Worm (Caenorhabditis elegans) whole organism, L3 larva: ENCODE data around the gene nspc-7.
"Not testable (repeated sequence)": the region's sequence is repeated elsewhere in the genome, so short reads cannot be mapped to it uniquely, and the experiment has no call there.

Source experiments
- ZK546.5 ChIP-seq: sonication (generic microtip); optimal IDR thresholded peaks from 2 replicates; lab custom pipeline; 2017; ENCODE audit warnings: missing biosample characterization, missing genetic modification characterization
- ama-1 ChIP-seq: fragments of 150-350 bp; optimal IDR thresholded peaks from 2 replicates; lab custom pipeline; 2018
- ceh-28 ChIP-seq: fragments of 150-350 bp; optimal IDR thresholded peaks from 2 replicates; lab custom pipeline; 2014; ENCODE audit warnings: missing biosample characterization, missing genetic modification reagents, missing genetic modification characterization
- ceh-82 ChIP-seq: fragments of 150-350 bp; optimal IDR thresholded peaks from 2 replicates; lab custom pipeline; 2014; ENCODE audit warnings: missing biosample characterization, missing genetic modification characterization
- ceh-9 ChIP-seq: sonication (generic microtip); optimal IDR thresholded peaks from 2 replicates; lab custom pipeline; 2018; ENCODE audit warnings: missing biosample characterization, missing genetic modification characterization
- daf-12 ChIP-seq: fragments of 150-350 bp; optimal IDR thresholded peaks from 2 replicates; lab custom pipeline; 2014; ENCODE audit warnings: missing biosample characterization, missing genetic modification reagents, missing genetic modification characterization
- egl-27 ChIP-seq: sonication (generic microtip); optimal IDR thresholded peaks from 4 replicates; lab custom pipeline; 2017; ENCODE audit warnings: missing biosample characterization, missing genetic modification reagents, missing genetic modification characterization
- egl-5 ChIP-seq: fragments of 150-350 bp; optimal IDR thresholded peaks from 2 replicates; lab custom pipeline; 2017; ENCODE audit warnings: missing biosample characterization, missing genetic modification reagents, missing genetic modification characterization, inconsistent platforms
- elt-1 ChIP-seq: fragments of 150-350 bp; optimal IDR thresholded peaks from 2 replicates; lab custom pipeline; 2014; ENCODE audit warnings: missing biosample characterization, missing genetic modification characterization
- elt-2 ChIP-seq: sonication (generic microtip); optimal IDR thresholded peaks from 2 replicates; lab custom pipeline; 2016; ENCODE audit warnings: missing genetic modification reagents, mild to moderate bottlenecking, missing genetic modification characterization, missing compliant biosample characterization
- elt-3 ChIP-seq, 3 experiments: fragments of 150-350 bp in 1 of 3; sonication (generic microtip) in 2 of 3; optimal IDR thresholded peaks; 2 replicates in 2 of 3; 4 replicates in 1 of 3; lab custom pipeline; 2014 to 2017; ENCODE audit warnings: missing biosample characterization in 3 of 3, missing genetic modification characterization in 3 of 3
- eor-1 ChIP-seq, 2 experiments: fragments of 150-350 bp; optimal IDR thresholded peaks; 2 replicates each; lab custom pipeline; 2014 to 2018; ENCODE audit warnings: missing biosample characterization in 2 of 2, missing genetic modification characterization in 2 of 2
- fkh-10 ChIP-seq: sonication (generic microtip); optimal IDR thresholded peaks from 2 replicates; lab custom pipeline; 2017; ENCODE audit warnings: missing biosample characterization, missing genetic modification reagents, missing genetic modification characterization
- fkh-2 ChIP-seq: fragments of 150-350 bp; optimal IDR thresholded peaks from 2 replicates; lab custom pipeline; 2014; ENCODE audit warnings: missing biosample characterization, missing genetic modification reagents, missing genetic modification characterization
- fos-1 ChIP-seq: fragments of 150-350 bp; optimal IDR thresholded peaks from 2 replicates; lab custom pipeline; 2014; ENCODE audit warnings: missing biosample characterization, missing genetic modification characterization
- hmg-11 ChIP-seq: sonication (generic microtip); optimal IDR thresholded peaks from 2 replicates; lab custom pipeline; 2016; ENCODE audit warnings: missing genetic modification characterization, missing compliant biosample characterization
- jun-1 ChIP-seq: fragments of 150-350 bp; optimal IDR thresholded peaks from 2 replicates; lab custom pipeline; 2014; ENCODE audit warnings: missing biosample characterization, missing genetic modification reagents, missing genetic modification characterization
- lin-15B ChIP-seq: fragments of 150-350 bp; optimal IDR thresholded peaks from 2 replicates; lab custom pipeline; 2014; ENCODE audit warnings: missing biosample characterization, missing genetic modification characterization
- lin-39 ChIP-seq: fragments of 150-350 bp; optimal IDR thresholded peaks from 2 replicates; lab custom pipeline; 2018; ENCODE audit warnings: missing biosample characterization, missing genetic modification reagents, missing genetic modification characterization
- mdl-1 ChIP-seq: fragments of 150-350 bp; optimal IDR thresholded peaks from 2 replicates; lab custom pipeline; 2014; ENCODE audit warnings: missing biosample characterization, missing genetic modification characterization
- mml-1 ChIP-seq: fragments of 150-350 bp; sonication (generic microtip); optimal IDR thresholded peaks from 3 replicates; lab custom pipeline; 2014; ENCODE audit warnings: missing biosample characterization, missing genetic modification characterization
- nhr-11 ChIP-seq: fragments of 150-350 bp; optimal IDR thresholded peaks from 2 replicates; lab custom pipeline; 2014; ENCODE audit warnings: missing biosample characterization, missing genetic modification characterization
- nhr-12 ChIP-seq: fragments of 150-350 bp; optimal IDR thresholded peaks from 2 replicates; lab custom pipeline; 2014; ENCODE audit warnings: missing biosample characterization, missing genetic modification characterization
- nhr-23 ChIP-seq: fragments of 150-350 bp; optimal IDR thresholded peaks from 2 replicates; lab custom pipeline; 2014; ENCODE audit warnings: missing biosample characterization, missing genetic modification reagents, missing genetic modification characterization
- nhr-25 ChIP-seq: sonication (generic microtip); optimal IDR thresholded peaks from 2 replicates; lab custom pipeline; 2017; ENCODE audit warnings: missing biosample characterization, missing genetic modification characterization
- nhr-28 ChIP-seq: fragments of 150-350 bp; optimal IDR thresholded peaks from 2 replicates; lab custom pipeline; 2014; ENCODE audit warnings: missing biosample characterization, missing genetic modification characterization
- nhr-43 ChIP-seq: sonication (generic microtip); optimal IDR thresholded peaks from 2 replicates; lab custom pipeline; 2016; ENCODE audit warnings: mild to moderate bottlenecking, missing genetic modification characterization, missing compliant biosample characterization; ENCODE audit not compliant: poor library complexity, severe bottlenecking
- nhr-67 ChIP-seq: fragments of 150-350 bp; optimal IDR thresholded peaks from 2 replicates; lab custom pipeline; 2014; ENCODE audit warnings: missing biosample characterization, missing genetic modification characterization
- nhr-76 ChIP-seq: fragments of 150-350 bp; sonication (generic microtip); optimal IDR thresholded peaks from 5 replicates; lab custom pipeline; 2014; ENCODE audit warnings: missing biosample characterization, missing genetic modification characterization
- pha-4 ChIP-seq: fragments of 150-350 bp; optimal IDR thresholded peaks from 2 replicates; lab custom pipeline; 2014; ENCODE audit warnings: missing biosample characterization, missing genetic modification reagents, missing genetic modification characterization
- pqm-1 ChIP-seq: fragments of 150-350 bp; optimal IDR thresholded peaks from 2 replicates; lab custom pipeline; 2017; ENCODE audit warnings: missing biosample characterization, missing genetic modification characterization, inconsistent platforms
- sea-2 ChIP-seq: fragments of 150-350 bp; sonication (generic microtip); optimal IDR thresholded peaks from 4 replicates; lab custom pipeline; 2014; ENCODE audit warnings: missing biosample characterization, missing genetic modification reagents, missing genetic modification characterization
- skn-1 ChIP-seq: fragments of 150-350 bp; optimal IDR thresholded peaks from 2 replicates; lab custom pipeline; 2014; ENCODE audit warnings: missing biosample characterization, missing genetic modification characterization
- snpc-4 ChIP-seq: fragments of 150-350 bp; optimal IDR thresholded peaks from 2 replicates; lab custom pipeline; 2014; ENCODE audit warnings: missing biosample characterization, missing genetic modification characterization
- tbx-2 ChIP-seq: sonication (generic microtip); optimal IDR thresholded peaks from 2 replicates; lab custom pipeline; 2016; ENCODE audit warnings: mild to moderate bottlenecking, missing genetic modification characterization, missing compliant biosample characterization
- unc-39 ChIP-seq: sonication (generic microtip); optimal IDR thresholded peaks from 4 replicates; lab custom pipeline; 2017; ENCODE audit warnings: missing biosample characterization, missing genetic modification characterization
- unc-62 ChIP-seq: fragments of 150-350 bp; sonication (generic microtip); optimal IDR thresholded peaks from 4 replicates; lab custom pipeline; 2014; ENCODE audit warnings: missing biosample characterization, missing genetic modification reagents, missing genetic modification characterization
- zag-1 ChIP-seq: fragments of 150-350 bp; optimal IDR thresholded peaks from 2 replicates; lab custom pipeline; 2014; ENCODE audit warnings: missing biosample characterization, missing genetic modification characterization
- ztf-11 ChIP-seq: fragments of 150-350 bp; optimal IDR thresholded peaks from 2 replicates; lab custom pipeline; 2014; ENCODE audit warnings: missing biosample characterization, missing genetic modification characterization

The nspc-7 gene

DNA sequence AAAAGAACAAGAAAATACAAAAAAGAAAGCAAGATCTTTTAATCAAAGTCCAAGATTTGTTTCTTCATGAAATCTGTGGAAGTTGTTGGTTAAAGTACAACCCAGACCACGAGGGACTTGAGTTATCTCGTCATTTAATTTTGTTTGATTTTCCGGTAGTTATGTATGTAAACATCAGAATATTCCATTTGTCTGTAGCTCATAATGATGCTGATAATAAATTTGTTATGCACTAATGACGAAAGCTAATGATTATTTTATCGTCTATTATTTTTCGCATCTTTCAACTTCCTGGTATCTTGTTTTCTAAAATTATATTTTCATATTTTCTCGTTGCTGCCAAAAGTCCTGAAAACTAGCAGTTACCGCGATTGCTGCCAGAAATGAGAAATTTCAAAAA lies 18.7 kb upstream of the nspc-7 start:
- TF ChIP-seq lin-15B (tag; lab: Kevin White, UChicago) (no peak), unc-62 (GFP tag; lab: Kevin White, UChicago) (no peak)

DNA sequence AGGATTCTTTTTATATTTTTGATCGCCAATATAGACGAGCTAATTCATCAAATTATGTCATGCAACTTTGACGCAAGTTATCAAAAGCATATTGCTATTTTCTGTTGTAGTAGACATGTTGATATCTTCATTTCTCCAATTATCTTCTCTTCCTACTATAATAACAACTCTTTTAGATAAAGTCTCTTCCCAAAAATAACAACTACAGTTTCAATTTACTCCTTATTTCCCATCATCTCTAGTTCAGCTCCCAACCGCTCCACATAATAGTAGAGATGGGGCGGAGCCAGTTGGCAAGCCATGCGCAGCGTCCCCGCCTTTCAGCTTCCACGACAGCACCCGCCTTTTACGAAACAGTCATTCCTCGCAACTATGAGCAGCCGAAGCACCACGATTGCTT lies 13.7 kb upstream of the nspc-7 start, which contains the start of gene flp-5:
Gene flp-5 (plus strand): TSS at position 301 of the 400 bp plus-strand sequence.
- TF ChIP-seq egl-27 (tag; lab: Kevin White, UChicago) (no peak), ZK546.5 (tag; lab: Kevin White, UChicago) (no peak), unc-39 (tag; lab: Kevin White, UChicago) (no peak)

DNA sequence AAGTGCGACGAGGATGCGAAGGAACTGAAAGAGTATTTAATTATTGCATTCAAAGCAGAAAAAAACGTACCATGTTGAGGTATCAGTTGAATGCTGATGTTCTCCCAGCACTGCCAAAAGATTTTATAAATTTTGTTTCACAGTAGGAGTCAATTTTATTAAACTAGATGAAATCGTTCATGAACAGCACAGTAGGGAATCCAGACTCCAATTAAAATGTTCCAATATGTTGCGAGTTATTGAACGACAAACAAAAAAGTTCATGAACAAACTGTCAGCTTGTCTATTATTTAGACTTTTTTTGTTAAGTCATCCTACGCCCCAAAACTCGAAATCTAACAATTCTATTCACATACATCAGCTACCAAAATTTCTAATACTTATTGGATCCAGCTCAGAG lies 6.7 kb upstream of the nspc-7 start, which contains the start of gene nspc-1:
Gene nspc-1 (minus strand): TSS at position 101 of the 400 bp plus-strand sequence.
- not testable (repeated sequence) for TF ChIP-seq ZK546.5, jun-1, nhr-67 (tag; lab: Kevin White, UChicago)

DNA sequence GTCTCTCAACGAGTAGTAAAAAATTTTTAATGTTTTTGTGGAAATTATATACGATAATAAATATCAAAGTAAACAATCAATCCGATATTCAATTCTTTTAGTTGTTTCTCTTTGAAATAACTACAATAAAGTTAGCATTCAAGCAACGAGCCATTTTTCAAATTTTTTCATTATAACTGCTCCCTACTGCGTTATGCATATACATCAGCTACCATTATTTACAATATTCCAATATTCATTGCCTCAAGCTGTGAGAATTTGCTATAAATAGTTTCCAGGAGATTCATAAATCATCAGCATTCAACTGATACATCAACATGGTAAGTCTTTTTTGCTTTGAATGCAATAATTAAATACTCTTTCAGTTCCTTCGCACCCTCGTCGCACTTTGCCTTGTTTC lies 4.9 kb upstream of the nspc-7 start, which contains the start of gene nspc-3:
Gene nspc-3 (plus strand): TSS at position 301 of the 400 bp plus-strand sequence.
- TF ChIP-seq ama-1 = no peak
- TF ChIP-seq fkh-10 (GFP tag; lab: Kevin White, UChicago) = no peak
- no peak for TF ChIP-seq ceh-9 (tag; lab: Kevin White, UChicago)
- TF ChIP-seq fkh-2 (tag; lab: Kevin White, UChicago) = no peak
- no peak for TF ChIP-seq nhr-23 (tag; lab: Kevin White, UChicago)
- no peak for TF ChIP-seq unc-39 (tag; lab: Kevin White, UChicago)
- no peak for TF ChIP-seq elt-3 (tag; optimal IDR thresholded peaks at IDR 0.05; lab: Kevin White, UChicago)
- no peak for TF ChIP-seq snpc-4 (tag; lab: Kevin White, UChicago)
- TF ChIP-seq mdl-1 (tag; lab: Kevin White, UChicago) = no peak

- TF ChIP-seq nhr-25, pha-4, tbx-2 (tag; lab: Kevin White, UChicago): not testable (repeated sequence)
These were observed 3.3 kb upstream of the nspc-7 start, which contains the start of the genes nspc-4 and nspc-5 for ce11 chrX:8538262-8538776. Gene nspc-4 (minus strand): TSS chrX:8538362. Gene nspc-5 (plus strand): TSS chrX:8538726.

DNA sequence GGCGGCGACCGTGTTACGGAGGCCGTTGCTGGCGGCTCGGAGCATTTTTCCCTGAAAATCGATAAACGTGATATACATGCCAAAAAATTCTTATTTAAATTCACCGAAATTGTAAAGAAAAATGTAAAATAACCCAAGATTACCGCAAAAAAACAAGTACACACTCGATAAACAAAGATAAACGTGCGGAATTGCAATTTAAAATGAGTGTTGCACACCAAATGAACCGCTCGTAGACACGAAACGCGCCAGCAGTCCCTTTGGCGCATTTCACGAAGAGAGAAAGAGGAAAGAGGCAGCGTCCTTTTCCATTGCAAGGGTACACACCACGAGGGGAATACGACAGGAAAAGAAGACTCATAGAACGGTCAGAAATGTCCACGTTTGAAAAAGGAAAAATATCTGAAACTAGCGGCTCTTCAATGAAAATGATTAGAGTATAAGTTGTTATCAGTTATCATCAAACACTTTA lies 4.3 kb downstream of the nspc-7 start, which contains the start of gene sdha-1:
Gene sdha-1 (minus strand): TSS at position 51 of the 472 bp plus-strand sequence.
- no peak for TF ChIP-seq nhr-76 (tag; lab: Kevin White, UChicago)
- TF ChIP-seq zag-1 = no peak
- no peak for TF ChIP-seq daf-12
- TF ChIP-seq nhr-12 (tag; lab: Kevin White, UChicago) = no peak
- TF ChIP-seq unc-62 (GFP tag; lab: Kevin White, UChicago) = no peak
- TF ChIP-seq ZK546.5 (tag; lab: Kevin White, UChicago) = no peak
- peak; percentile 65 for TF ChIP-seq ceh-28
- TF ChIP-seq elt-1 (tag; lab: Kevin White, UChicago) = peak; percentile 40
- peak; percentile 72 for TF ChIP-seq egl-5 (tag; lab: Kevin White, UChicago)
- peak; percentile 79 for TF ChIP-seq lin-15B (tag; lab: Kevin White, UChicago)
- TF ChIP-seq ama-1 = peak; percentile 69
- TF ChIP-seq egl-27 (tag; lab: Kevin White, UChicago) = peak; percentile 75
- no peak for TF ChIP-seq unc-39 (tag; lab: Kevin White, UChicago)
- peak; percentile 67 for TF ChIP-seq pqm-1 (tag; lab: Kevin White, UChicago)
- TF ChIP-seq ztf-11 (tag; lab: Kevin White, UChicago) = no peak
- no peak for TF ChIP-seq mml-1 (tag; lab: Kevin White, UChicago)
- TF ChIP-seq nhr-25 (tag; lab: Kevin White, UChicago) = peak; percentile 91
- no peak for TF ChIP-seq sea-2 (GFP tag; lab: Kevin White, UChicago)
- TF ChIP-seq fos-1 (tag; lab: Kevin White, UChicago) = peak; percentile 51
- no peak for TF ChIP-seq nhr-67 (tag; lab: Kevin White, UChicago)
- peak; percentile 87 for TF ChIP-seq nhr-23 (tag; lab: Kevin White, UChicago)
- peak; percentile 4 for TF ChIP-seq fkh-10 (GFP tag; lab: Kevin White, UChicago)
- TF ChIP-seq jun-1 (tag; lab: Kevin White, UChicago) = peak; percentile 81
- peak; percentile 91 for TF ChIP-seq elt-2 (tag; lab: Kevin White, UChicago)
- TF ChIP-seq mdl-1 (tag; lab: Kevin White, UChicago) = peak; percentile 44
- no peak for TF ChIP-seq eor-1 (tag; optimal IDR thresholded peaks at IDR 0.05; lab: Kevin White, UChicago)
- TF ChIP-seq ceh-82 (tag; lab: Kevin White, UChicago) = no peak
- no peak for TF ChIP-seq nhr-11 (tag; lab: Kevin White, UChicago)
- peak; percentile 48 for TF ChIP-seq skn-1 (tag; lab: Kevin White, UChicago)
- peak; percentile 75 for TF ChIP-seq hmg-11 (tag; lab: Kevin White, UChicago)
- TF ChIP-seq lin-39 = peak; percentile 82
- peak; percentile 89 for TF ChIP-seq snpc-4 (tag; lab: Kevin White, UChicago)
- peak; percentile 94 for TF ChIP-seq pha-4 (tag; lab: Kevin White, UChicago)
- TF ChIP-seq nhr-43 = peak; percentile 57
- peak; percentile 61 for TF ChIP-seq tbx-2 (tag; lab: Kevin White, UChicago)
- TF ChIP-seq nhr-28 (tag; lab: Kevin White, UChicago) = no peak
